Fruit fly (Drosophila melanogaster): Measurements from ENCODE around the gene vls.

The vls gene

DNA sequence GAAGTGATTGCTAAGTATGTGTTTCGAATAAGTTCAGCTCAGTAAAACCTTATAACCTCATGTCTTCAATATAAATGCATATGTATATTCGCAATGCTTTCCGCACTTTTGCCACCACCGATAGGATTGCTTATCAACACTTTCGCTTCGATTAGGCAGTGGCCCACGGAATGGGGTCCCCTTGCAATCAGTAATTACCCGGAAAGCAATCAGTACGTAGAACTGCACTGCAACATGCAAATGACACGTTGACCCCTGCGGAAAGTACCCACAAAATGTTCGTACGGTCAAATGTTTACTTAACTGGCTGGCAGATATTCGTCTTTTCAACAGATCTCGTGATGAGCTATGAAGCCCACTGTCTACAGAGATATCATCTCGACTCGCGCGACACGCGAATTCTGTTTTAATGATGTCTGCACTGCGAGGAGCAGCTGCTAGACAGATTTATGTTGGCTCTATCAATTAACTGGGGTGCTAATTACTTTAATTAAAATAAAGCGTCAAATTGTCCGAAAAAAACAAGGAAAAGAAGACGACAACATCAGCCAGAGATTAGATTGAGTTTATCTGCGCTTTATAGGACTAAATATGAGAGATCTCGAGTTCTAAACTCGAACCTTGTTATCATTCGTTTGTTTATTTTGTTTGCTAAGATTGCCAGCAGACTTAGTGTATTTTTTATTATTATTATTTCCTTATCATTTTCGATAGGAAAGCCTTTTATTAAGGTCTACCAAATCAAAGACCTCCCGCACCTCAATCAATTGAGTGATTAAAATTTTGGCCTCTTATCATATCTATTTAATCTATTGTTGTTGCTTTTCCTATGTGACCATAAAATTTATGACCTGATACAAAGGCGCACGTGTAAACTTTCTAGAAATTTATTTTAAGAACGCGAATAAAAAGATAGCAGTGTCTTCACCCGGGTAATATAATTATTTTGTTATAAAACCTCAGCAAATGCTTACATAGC lies 12.2 kb upstream of the vls start (continued):
- peak; percentile 25 for TF ChIP-seq CG4328 (GFP tag; optimal IDR thresholded peaks at IDR 0.05)
- peak; percentile 20 for TF ChIP-seq Vsx1 (GFP tag; optimal IDR thresholded peaks at IDR 0.05)
- TF ChIP-seq CG34376 (GFP tag; optimal IDR thresholded peaks at IDR 0.05) = peak; percentile 74
- no peak for TF ChIP-seq Elba2 (GFP tag; optimal IDR thresholded peaks at IDR 0.05)
- TF ChIP-seq ci (GFP tag; IDR thresholded peaks at IDR 0.05) = no peak
- no peak for TF ChIP-seq Hand (GFP tag; optimal IDR thresholded peaks at IDR 0.05)
- no peak for TF ChIP-seq unpg (GFP tag; optimal IDR thresholded peaks at IDR 0.05)
- TF ChIP-seq CG8924 (tag; optimal IDR thresholded peaks at IDR 0.05) = peak; percentile 12
- TF ChIP-seq sd (tag; optimal IDR thresholded peaks at IDR 0.05) = peak; percentile 78
- TF ChIP-seq lab (GFP tag; optimal IDR thresholded peaks at IDR 0.05) = peak; percentile 42
- no peak for TF ChIP-seq CG3281 (GFP tag; optimal IDR thresholded peaks at IDR 0.05)
- TF ChIP-seq CG10959 (GFP tag; IDR thresholded peaks at IDR 0.05) = no peak
- TF ChIP-seq Hr3 (GFP tag; optimal IDR thresholded peaks at IDR 0.05) = no peak
- no peak for TF ChIP-seq Max (GFP tag; optimal IDR thresholded peaks at IDR 0.05)
- no peak for TF ChIP-seq CG6854 (GFP tag; optimal IDR thresholded peaks at IDR 0.05)
- peak; percentile 27 for TF ChIP-seq odd (GFP tag; optimal IDR thresholded peaks at IDR 0.05)
- TF ChIP-seq Hmr (GFP tag; optimal IDR thresholded peaks at IDR 0.05) = peak; percentile 16
- no peak for TF ChIP-seq CG7271 (tag; optimal IDR thresholded peaks at IDR 0.05)
- no peak for TF ChIP-seq Ada2b (GFP tag; IDR thresholded peaks at IDR 0.05)
- TF ChIP-seq CG32772 (GFP tag; IDR thresholded peaks at IDR 0.05) = no peak
- no peak for TF ChIP-seq wek (GFP tag; optimal IDR thresholded peaks at IDR 0.05)
- TF ChIP-seq sens-2 (GFP tag; IDR thresholded peaks at IDR 0.05) = peak; percentile 57
- TF ChIP-seq bcd (GFP tag; optimal IDR thresholded peaks at IDR 0.05) = no peak
- peak; percentile 39 for TF ChIP-seq CG15601 (tag; optimal IDR thresholded peaks at IDR 0.05)
- TF ChIP-seq sim (GFP tag; IDR thresholded peaks at IDR 0.05) = no peak
- TF ChIP-seq CkIIα-i1 (GFP tag; IDR thresholded peaks at IDR 0.05) = no peak
- no peak for TF ChIP-seq CG1024 (GFP tag; IDR thresholded peaks at IDR 0.05)
- TF ChIP-seq fd3F (GFP tag; optimal IDR thresholded peaks at IDR 0.05) = no peak
- peak; percentile 30 for TF ChIP-seq CG2678 (tag; optimal IDR thresholded peaks at IDR 0.05)
- TF ChIP-seq Hr78 (GFP tag; optimal IDR thresholded peaks at IDR 0.05) = peak in 1 of 2 experiments; percentile 26
- TF ChIP-seq CG8089 (GFP tag; optimal IDR thresholded peaks at IDR 0.05) = no peak
- no peak for TF ChIP-seq Side (GFP tag; optimal IDR thresholded peaks at IDR 0.05)
- TF ChIP-seq sug (tag; optimal IDR thresholded peaks at IDR 0.05) = peak; percentile 98
- TF ChIP-seq Fer3 (tag; optimal IDR thresholded peaks at IDR 0.05) = no peak
- TF ChIP-seq CG6813 (GFP tag; optimal IDR thresholded peaks at IDR 0.05) = peak; percentile 15
- TF ChIP-seq B-H2 (GFP tag; optimal IDR thresholded peaks at IDR 0.05) = peak; percentile 23
- no peak for TF ChIP-seq CG11093 (GFP tag; IDR thresholded peaks at IDR 0.05)
- TF ChIP-seq Med (GFP tag) = peak; percentile 33
- TF ChIP-seq CG3847 (GFP tag; IDR thresholded peaks at IDR 0.05) = no peak
- peak; percentile 74 for TF ChIP-seq GATAe (GFP tag; conservative IDR thresholded peaks at IDR 0.05)
- TF ChIP-seq CG4404 (GFP tag; IDR thresholded peaks at IDR 0.05) = no peak
- TF ChIP-seq trem (tag; optimal IDR thresholded peaks at IDR 0.05) = no peak
- peak; percentile 32 for TF ChIP-seq BtbVII (GFP tag; optimal IDR thresholded peaks at IDR 0.05)
- TF ChIP-seq YL-1 (GFP tag; optimal IDR thresholded peaks at IDR 0.05) = no peak
- TF ChIP-seq CG34224 (GFP tag; IDR thresholded peaks at IDR 0.05; ENCODE audit: partially characterized antibody) = no peak
- TF ChIP-seq CG11696 (GFP tag; IDR thresholded peaks at IDR 0.05) = no peak
- peak; percentile 33 for TF ChIP-seq CG10431 (GFP tag; optimal IDR thresholded peaks at IDR 0.05)
- peak; percentile 16 for TF ChIP-seq Asciz (GFP tag; optimal IDR thresholded peaks at IDR 0.05)

All from whole organism, embryonic.